Fruit fly (Drosophila melanogaster): ENCODE results near the gene Idh.

Gene Idh

dm6 chr3L:8340264-8341095 lies 20.2 kb downstream of the Idh start, which contains the start of the genes Prim1 and CG7083 (continued):
- TF ChIP-seq CG34422 (GFP tag; IDR thresholded peaks at IDR 0.05) (peak; percentile 79), Neu2 (GFP tag; optimal IDR thresholded peaks at IDR 0.05; ENCODE audit: borderline replicate concordance) (no peak), CG14014 (GFP tag; IDR thresholded peaks at IDR 0.05) (no peak), Asciz (GFP tag; optimal IDR thresholded peaks at IDR 0.05) (peak; percentile 33), CG43689 (GFP tag; IDR thresholded peaks at IDR 0.05) (no peak), MESR4 (GFP tag; optimal IDR thresholded peaks at IDR 0.05) (peak; percentile 54), H2.0 (GFP tag; IDR thresholded peaks at IDR 0.05) (0 out of 2 replicates have a peak, but pooled peaks have one; percentile 22), CG32767 (GFP tag; IDR thresholded peaks at IDR 0.05) (no peak), Atf6 (GFP tag; IDR thresholded peaks at IDR 0.05) (peak; percentile 34; the same call in 1 of the 2 replicates), Usf (GFP tag; optimal IDR thresholded peaks at IDR 0.05) (no peak), CG13296 (GFP tag; optimal IDR thresholded peaks at IDR 0.05) (peak; percentile 53), D19B (GFP tag; optimal IDR thresholded peaks at IDR 0.05) (no peak), Nf-YC (tag; optimal IDR thresholded peaks at IDR 0.05) (peak; percentile 47), CG11695 (GFP tag; IDR thresholded peaks at IDR 0.05) (0 out of 3 replicates have a peak, but pooled peaks have one; percentile 6), Dip3 (GFP tag; optimal IDR thresholded peaks at IDR 0.05) (peak; percentile 22), p53 (GFP tag; optimal IDR thresholded peaks at IDR 0.05) (no peak), Hmx (GFP tag; optimal IDR thresholded peaks at IDR 0.05) (no peak), B-H1 (GFP tag; IDR thresholded peaks at IDR 0.05) (no peak), ranshi (GFP tag; IDR thresholded peaks at IDR 0.05) (0 out of 2 replicates have a peak, but pooled peaks have one; percentile 41), psq (GFP tag; optimal IDR thresholded peaks at IDR 0.05) (peak; percentile 14), Blimp-1 (GFP tag; optimal IDR thresholded peaks at IDR 0.05) (peak; percentile 17), CG14050 (GFP tag; IDR thresholded peaks at IDR 0.05) (peak; percentile 42; the same call in 1 of the 3 replicates), Six4 (GFP tag; optimal IDR thresholded peaks at IDR 0.05) (peak; percentile 46), ro (GFP tag; IDR thresholded peaks at IDR 0.05) (no peak), ash1 (GFP tag; optimal IDR thresholded peaks at IDR 0.05) (no peak), Fer2 (tag; optimal IDR thresholded peaks at IDR 0.05) (no peak), CG17186 (GFP tag; optimal IDR thresholded peaks at IDR 0.05) (peak; percentile 81), bab2 (GFP tag; optimal IDR thresholded peaks at IDR 0.05) (peak; percentile 61), Lpt (GFP tag; optimal IDR thresholded peaks at IDR 0.05) (no peak), CG7271 (tag; optimal IDR thresholded peaks at IDR 0.05) (peak; percentile 31), CG2712 (tag; optimal IDR thresholded peaks at IDR 0.05) (peak; percentile 55), sima (GFP tag; optimal IDR thresholded peaks at IDR 0.05) (no peak), HHEX (GFP tag; optimal IDR thresholded peaks at IDR 0.05) (peak; percentile 20), lilli (GFP tag; optimal IDR thresholded peaks at IDR 0.05) (peak; percentile 73), CG6254 (GFP tag; optimal IDR thresholded peaks at IDR 0.05) (no peak), fd102C (GFP tag; optimal IDR thresholded peaks at IDR 0.05) (no peak), CG16863 (GFP tag; optimal IDR thresholded peaks at IDR 0.05) (peak; percentile 46), gcm2 (GFP tag; optimal IDR thresholded peaks at IDR 0.05) (no peak), CG30403 (GFP tag; optimal IDR thresholded peaks at IDR 0.05) (peak; percentile 68), CG2678 (tag; optimal IDR thresholded peaks at IDR 0.05) (no peak), aop (GFP tag; IDR thresholded peaks at IDR 0.05) (no peak), HmgZ (tag; optimal IDR thresholded peaks at IDR 0.05) (peak; percentile 64), tio (GFP tag; optimal IDR thresholded peaks at IDR 0.05) (no peak), zen (tag; optimal IDR thresholded peaks at IDR 0.05) (peak; percentile 63), CG11247 (GFP tag; IDR thresholded peaks at IDR 0.05) (no peak), CG8388 (GFP tag; optimal IDR thresholded peaks at IDR 0.05) (peak; percentile 51), kay (GFP tag; optimal IDR thresholded peaks at IDR 0.05) (no peak), Rfx (GFP tag; IDR thresholded peaks at IDR 0.05) (peak; percentile 51), nom (GFP tag; optimal IDR thresholded peaks at IDR 0.05) (peak; percentile 39), CG3995 (GFP tag; optimal IDR thresholded peaks at IDR 0.05) (no peak)

All from whole organism, embryonic.